Worm (Caenorhabditis elegans) whole organism, mixed stage, embryonic: ENCODE data around the gene B0212.3.
A peak's percentile ranks its signal among the peaks of the same experiment; 100 is the strongest.

Source experiments
- M03D4.4 ChIP-seq: sonication (generic microtip); optimal IDR thresholded peaks from 2 replicates; lab custom pipeline; 2017; ENCODE audit warnings: mild to moderate bottlenecking, missing genetic modification characterization, missing compliant biosample characterization
- bed-3 ChIP-seq: fragments of 200-800 bp; sonication (Bioruptor generic); optimal IDR thresholded peaks from 3 replicates; lab custom pipeline; 2018; ENCODE audit warnings: mild to moderate bottlenecking, missing genetic modification characterization, moderate library complexity, missing compliant biosample characterization
- ceh-39 ChIP-seq: fragments of 150-350 bp; optimal IDR thresholded peaks from 2 replicates; lab custom pipeline; 2014; ENCODE audit warnings: missing biosample characterization, missing genetic modification characterization
- ceh-43 ChIP-seq: fragments of 200-800 bp; sonication (Bioruptor generic); optimal IDR thresholded peaks from 2 replicates; lab custom pipeline; 2018; ENCODE audit warnings: mild to moderate bottlenecking, missing genetic modification characterization, moderate library complexity, missing compliant biosample characterization
- ceh-83 ChIP-seq: fragments of 200-800 bp; sonication (Bioruptor generic); optimal IDR thresholded peaks from 2 replicates; lab custom pipeline; 2018; ENCODE audit warnings: mild to moderate bottlenecking, missing genetic modification characterization, missing compliant biosample characterization
- ces-1 ChIP-seq: fragments of 150-350 bp; optimal IDR thresholded peaks from 2 replicates; lab custom pipeline; 2014; ENCODE audit warnings: missing biosample characterization, missing genetic modification reagents, missing genetic modification characterization
- cnd-1 ChIP-seq: fragments of 200-800 bp; sonication (Bioruptor generic); optimal IDR thresholded peaks from 2 replicates; lab custom pipeline; 2018; ENCODE audit warnings: mild to moderate bottlenecking, missing genetic modification characterization, missing compliant biosample characterization
- drap-1 ChIP-seq: fragments of 200-800 bp; sonication (Bioruptor generic); optimal IDR thresholded peaks from 3 replicates; lab custom pipeline; 2018; ENCODE audit warnings: mild to moderate bottlenecking, missing genetic modification characterization, missing compliant biosample characterization
- elt-1 ChIP-seq: sonication (generic microtip); optimal IDR thresholded peaks from 2 replicates; lab custom pipeline; 2017; ENCODE audit warnings: missing genetic modification characterization, mild to moderate bottlenecking, missing compliant biosample characterization, antibody characterized with exemption, moderate library complexity, borderline replicate concordance; ENCODE audit not compliant: insufficient read depth
- elt-3 ChIP-seq: fragments of 150-350 bp; optimal IDR thresholded peaks from 2 replicates; lab custom pipeline; 2014; ENCODE audit warnings: missing biosample characterization, missing genetic modification characterization
- flh-1 ChIP-seq: fragments of 200-800 bp; sonication (Bioruptor generic); optimal IDR thresholded peaks from 2 replicates; lab custom pipeline; 2018; ENCODE audit warnings: mild to moderate bottlenecking, missing genetic modification characterization, moderate library complexity, missing compliant biosample characterization
- ham-2 ChIP-seq: fragments of 200-800 bp; sonication (Bioruptor generic); optimal IDR thresholded peaks from 2 replicates; lab custom pipeline; 2018; ENCODE audit warnings: mild to moderate bottlenecking, missing genetic modification characterization, missing compliant biosample characterization
- lin-32 ChIP-seq: fragments of 200-800 bp; sonication (Bioruptor generic); optimal IDR thresholded peaks from 2 replicates; lab custom pipeline; 2018; ENCODE audit warnings: mild to moderate bottlenecking, missing genetic modification characterization, missing compliant biosample characterization
- lsy-2 ChIP-seq: fragments of 150-350 bp; optimal IDR thresholded peaks from 2 replicates; lab custom pipeline; 2014; ENCODE audit warnings: missing biosample characterization, missing genetic modification characterization
- mab-5 ChIP-seq: fragments of 150-350 bp; optimal IDR thresholded peaks from 2 replicates; lab custom pipeline; 2014; ENCODE audit warnings: missing biosample characterization, missing genetic modification characterization
- mep-1 ChIP-seq: fragments of 150-350 bp; optimal IDR thresholded peaks from 2 replicates; lab custom pipeline; 2017; ENCODE audit warnings: missing biosample characterization, missing genetic modification reagents, missing genetic modification characterization, inconsistent platforms
- nhr-2 ChIP-seq: fragments of 150-350 bp; optimal IDR thresholded peaks from 2 replicates; lab custom pipeline; 2014; ENCODE audit warnings: missing biosample characterization, missing genetic modification characterization
- nhr-237 ChIP-seq: fragments of 150-350 bp; optimal IDR thresholded peaks from 2 replicates; lab custom pipeline; 2014; ENCODE audit warnings: missing biosample characterization, missing genetic modification characterization
- nhr-28 ChIP-seq: fragments of 150-350 bp; optimal IDR thresholded peaks from 2 replicates; lab custom pipeline; 2014; ENCODE audit warnings: missing biosample characterization, missing genetic modification characterization
- nhr-76 ChIP-seq: sonication (generic microtip); optimal IDR thresholded peaks from 2 replicates; lab custom pipeline; 2017; ENCODE audit warnings: missing biosample characterization, missing genetic modification characterization
- pha-4 ChIP-seq: fragments of 150-350 bp; optimal IDR thresholded peaks from 2 replicates; lab custom pipeline; 2018; ENCODE audit warnings: missing biosample characterization, missing genetic modification reagents, missing genetic modification characterization
- sem-2 ChIP-seq: fragments of 200-800 bp; sonication (Bioruptor generic); optimal IDR thresholded peaks from 2 replicates; lab custom pipeline; 2018; ENCODE audit warnings: mild to moderate bottlenecking, missing genetic modification characterization, missing compliant biosample characterization
- snpc-4 ChIP-seq: fragments of 150-350 bp; optimal IDR thresholded peaks from 2 replicates; lab custom pipeline; 2014; ENCODE audit warnings: missing biosample characterization, missing genetic modification characterization
- sptf-1 ChIP-seq: sonication (generic microtip); optimal IDR thresholded peaks from 2 replicates; lab custom pipeline; 2017; ENCODE audit warnings: mild to moderate bottlenecking, missing genetic modification characterization, moderate library complexity, missing compliant biosample characterization
- unc-120 ChIP-seq: sonication (generic microtip); optimal IDR thresholded peaks from 2 replicates; lab custom pipeline; 2017; ENCODE audit warnings: missing genetic modification characterization, missing compliant biosample characterization; ENCODE audit not compliant: poor library complexity, severe bottlenecking
- unc-39 ChIP-seq: fragments of 150-350 bp; optimal IDR thresholded peaks from 2 replicates; lab custom pipeline; 2014; ENCODE audit warnings: missing biosample characterization, missing genetic modification characterization
- unc-62 ChIP-seq: fragments of 150-350 bp; optimal IDR thresholded peaks from 2 replicates; lab custom pipeline; 2014; ENCODE audit warnings: missing biosample characterization, missing genetic modification reagents, missing genetic modification characterization
- zip-8 ChIP-seq: fragments of 150-350 bp; optimal IDR thresholded peaks from 2 replicates; lab custom pipeline; 2014; ENCODE audit warnings: missing biosample characterization, missing genetic modification characterization
- ztf-11 ChIP-seq: fragments of 150-350 bp; optimal IDR thresholded peaks from 2 replicates; lab custom pipeline; 2014; ENCODE audit warnings: missing biosample characterization, missing genetic modification characterization

B0212.3 gene

DNA sequence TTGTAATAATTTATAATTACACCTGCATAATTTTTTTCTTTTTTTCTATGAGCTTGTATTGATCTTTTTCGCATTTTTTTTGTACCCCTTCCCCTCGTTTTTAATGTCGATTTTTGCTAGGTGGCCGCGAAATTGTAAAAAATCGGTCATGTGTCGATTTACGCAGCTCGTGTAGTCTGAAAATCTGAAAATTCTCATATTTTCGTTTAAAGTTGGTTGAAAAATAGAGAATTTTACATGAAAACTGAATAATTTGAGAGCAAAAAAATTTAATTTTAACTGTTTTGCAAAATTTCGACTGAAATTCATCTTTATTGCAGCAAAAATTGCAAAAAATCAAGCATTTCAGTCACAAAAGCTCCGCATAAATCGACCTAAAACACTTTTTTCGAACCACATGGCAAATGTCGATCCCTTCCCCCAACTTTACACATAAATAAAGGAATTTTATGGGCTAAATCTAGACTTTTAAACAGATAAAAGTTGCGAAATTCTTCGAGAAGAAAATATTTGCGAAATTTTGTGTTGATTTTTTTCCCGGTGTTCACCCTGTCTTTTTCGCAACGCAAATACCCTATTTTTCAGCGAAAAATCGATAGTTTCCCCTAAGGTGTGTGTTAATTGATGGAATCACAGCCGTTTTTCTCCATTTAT lies 13.7 kb upstream of the B0212.3 start:
- TF ChIP-seq sem-2 (GFP tag; lab: Kevin White, UChicago) = no peak
- no peak for TF ChIP-seq ceh-39 (tag; lab: Kevin White, UChicago)

DNA sequence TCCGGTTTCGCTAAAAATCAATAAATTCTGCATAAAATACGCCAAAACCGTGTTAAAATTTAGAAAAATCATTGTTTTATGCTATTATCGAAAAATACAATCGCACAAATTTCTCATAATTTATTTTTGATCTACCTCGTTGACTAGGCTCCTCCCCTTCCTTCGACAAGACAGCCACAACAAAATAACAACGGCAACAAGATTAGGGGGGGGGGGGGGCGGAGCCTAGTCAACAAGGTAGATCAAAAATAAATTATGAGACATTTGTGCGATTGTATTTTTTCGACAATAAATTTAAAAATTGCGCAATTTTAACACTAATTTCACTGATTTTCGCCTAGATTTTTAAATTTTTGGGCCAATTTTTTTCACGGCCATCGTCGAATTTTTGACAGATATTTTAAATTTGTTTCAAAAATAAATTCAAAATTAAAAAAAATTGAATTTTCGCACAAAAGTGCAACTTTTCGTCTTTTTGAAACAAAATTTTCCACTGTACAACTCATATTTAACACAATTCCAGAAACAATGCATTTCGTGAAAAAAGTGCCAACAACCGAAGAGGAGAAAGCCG lies 13.1 kb upstream of the B0212.3 start, which contains the start of gene M57.2:
Gene M57.2, plus strand, starts transcription at position 524 of the 574 bp plus-strand sequence.
- TF ChIP-seq ceh-39 (tag; lab: Kevin White, UChicago) (no peak), unc-120 (tag; lab: Kevin White, UChicago) (no peak), bed-3 (no peak), zip-8 (tag; lab: Kevin White, UChicago) (peak; percentile 3), flh-1 (GFP tag; lab: Kevin White, UChicago) (no peak)

DNA sequence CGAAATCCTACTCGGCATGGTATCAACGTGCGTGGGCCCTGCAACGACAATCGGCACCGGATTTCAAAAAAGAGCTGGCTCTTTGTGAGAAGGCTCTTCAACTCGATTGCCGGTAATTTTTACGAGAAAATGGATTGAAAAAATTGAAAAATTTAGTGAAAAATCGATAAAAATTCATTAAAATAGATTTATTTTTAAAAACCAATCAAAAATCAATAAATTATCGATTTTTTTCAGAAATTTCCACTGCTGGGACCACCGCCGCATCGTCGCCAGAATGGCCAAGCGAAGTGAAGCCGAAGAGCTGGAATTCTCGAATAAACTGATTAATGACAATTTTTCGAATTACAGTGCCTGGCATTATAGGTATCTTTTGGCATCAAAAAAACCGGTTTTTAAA lies 12.1 kb upstream of the B0212.3 start:
- no peak for TF ChIP-seq elt-1
- TF ChIP-seq mab-5 (tag; lab: Kevin White, UChicago) = no peak
- TF ChIP-seq nhr-28 (tag; lab: Kevin White, UChicago) = no peak
- no peak for TF ChIP-seq zip-8 (tag; lab: Kevin White, UChicago)
- no peak for TF ChIP-seq unc-120 (tag; lab: Kevin White, UChicago)
- TF ChIP-seq bed-3 = no peak
- TF ChIP-seq nhr-2 (tag; lab: Kevin White, UChicago) = no peak
- no peak for TF ChIP-seq ztf-11 (tag; lab: Kevin White, UChicago)
- TF ChIP-seq drap-1 (GFP tag; lab: Kevin White, UChicago) = no peak
- TF ChIP-seq flh-1 (GFP tag; lab: Kevin White, UChicago) = no peak
- TF ChIP-seq nhr-237 (tag; lab: Kevin White, UChicago) = no peak
- TF ChIP-seq ceh-43 (GFP tag; lab: Kevin White, UChicago) = no peak
- no peak for TF ChIP-seq cnd-1 (tag; lab: Kevin White, UChicago)
- TF ChIP-seq unc-62 (GFP tag; lab: Kevin White, UChicago) = no peak
- TF ChIP-seq ceh-39 (tag; lab: Kevin White, UChicago) = no peak
- TF ChIP-seq mep-1 (tag; lab: Kevin White, UChicago) = no peak
- no peak for TF ChIP-seq snpc-4 (tag; lab: Kevin White, UChicago)
- TF ChIP-seq unc-39 = no peak
- no peak for TF ChIP-seq M03D4.4

DNA sequence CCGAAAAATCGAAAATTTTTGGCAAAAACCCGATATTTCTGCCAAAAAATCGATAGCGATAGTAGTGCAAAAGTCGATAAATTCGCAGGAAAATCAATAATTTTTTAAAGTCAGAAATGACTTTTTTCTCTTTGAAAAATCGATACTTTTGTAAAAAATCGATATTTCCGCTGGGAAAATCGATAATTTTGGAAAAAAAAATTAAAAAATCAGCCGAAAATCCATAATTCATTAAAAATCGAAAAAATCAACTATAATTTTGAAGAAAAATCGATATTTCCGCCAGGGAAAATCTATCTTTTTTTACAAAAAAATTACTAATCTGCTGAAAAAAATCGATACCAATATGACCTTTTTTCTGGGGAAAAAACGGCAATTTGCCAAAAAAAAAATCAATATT lies 8.4 kb upstream of the B0212.3 start:
- TF ChIP-seq lin-32 = no peak
- TF ChIP-seq lsy-2 = no peak
- no peak for TF ChIP-seq nhr-2 (tag; lab: Kevin White, UChicago)
- TF ChIP-seq nhr-28 (tag; lab: Kevin White, UChicago) = no peak
- TF ChIP-seq snpc-4 (tag; lab: Kevin White, UChicago) = no peak
- no peak for TF ChIP-seq bed-3
- TF ChIP-seq ces-1 (GFP tag; lab: Kevin White, UChicago) = no peak
- no peak for TF ChIP-seq sptf-1
- no peak for TF ChIP-seq nhr-76 (tag; lab: Kevin White, UChicago)
- TF ChIP-seq ham-2 (GFP tag; lab: Kevin White, UChicago) = no peak
- no peak for TF ChIP-seq cnd-1 (tag; lab: Kevin White, UChicago)
- TF ChIP-seq ceh-39 (tag; lab: Kevin White, UChicago) = no peak
- TF ChIP-seq ceh-83 (GFP tag; lab: Kevin White, UChicago) = no peak
- no peak for TF ChIP-seq zip-8 (tag; lab: Kevin White, UChicago)
- TF ChIP-seq elt-1 = no peak
- TF ChIP-seq nhr-237 (tag; lab: Kevin White, UChicago) = no peak
- TF ChIP-seq flh-1 (GFP tag; lab: Kevin White, UChicago) = no peak
- no peak for TF ChIP-seq elt-3 (tag; lab: Kevin White, UChicago)
- no peak for TF ChIP-seq pha-4 (tag; lab: Kevin White, UChicago)
- TF ChIP-seq, all 35 proteins: peak for 0

DNA sequence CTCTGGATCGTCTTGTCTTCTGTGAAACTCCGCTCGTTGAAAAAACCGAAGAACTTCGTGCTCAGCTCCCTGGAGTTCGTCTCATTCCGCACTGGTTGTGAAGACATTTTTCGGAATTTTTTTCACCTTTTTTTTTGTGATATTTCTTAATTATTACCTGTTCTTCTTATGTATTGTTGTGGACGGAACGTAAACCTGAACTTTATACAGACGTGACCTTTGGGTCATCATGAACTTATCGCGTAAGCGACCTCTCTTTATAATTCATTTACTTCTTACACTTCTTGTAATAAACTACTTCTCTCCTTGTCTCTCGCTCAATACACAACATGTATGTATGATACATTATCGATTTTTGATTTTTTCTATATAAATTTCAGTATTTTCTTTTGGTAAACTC lies 7.8 kb upstream of the B0212.3 start, which contains the start of gene M57.1:
Gene M57.1, plus strand, starts transcription at position 301 of the 400 bp plus-strand sequence.
- no peak for TF ChIP-seq nhr-237 (tag; lab: Kevin White, UChicago)
- TF ChIP-seq, all 35 proteins: peak for 0
